Worm (Caenorhabditis elegans) whole organism, L2 larva: ENCODE data around the gene cnc-9.

Experiments
- F13H6.1 ChIP-seq: sonication (generic microtip); optimal IDR thresholded peaks from 2 replicates; lab custom pipeline; 2016; ENCODE audit warnings: missing genetic modification characterization, missing compliant biosample characterization
- aly-2 ChIP-seq: fragments of 150-350 bp; optimal IDR thresholded peaks from 2 replicates; lab custom pipeline; 2014; ENCODE audit warnings: missing biosample characterization, missing genetic modification characterization
- ama-1 ChIP-seq: fragments of 150-350 bp; optimal IDR thresholded peaks from 2 replicates; lab custom pipeline; 2018; ENCODE audit warnings: inconsistent platforms
- dmd-4 ChIP-seq: sonication (generic microtip); optimal IDR thresholded peaks from 2 replicates; lab custom pipeline; 2017; ENCODE audit warnings: missing biosample characterization, missing genetic modification characterization
- egl-27 ChIP-seq: sonication (generic microtip); optimal IDR thresholded peaks from 3 replicates; lab custom pipeline; 2017; ENCODE audit warnings: missing biosample characterization, missing genetic modification reagents, missing genetic modification characterization
- elt-1 ChIP-seq: fragments of 150-350 bp; optimal IDR thresholded peaks from 2 replicates; lab custom pipeline; 2014; ENCODE audit warnings: missing biosample characterization, missing genetic modification characterization
- fos-1 ChIP-seq: fragments of 150-350 bp; optimal IDR thresholded peaks from 2 replicates; lab custom pipeline; 2014; ENCODE audit warnings: missing biosample characterization, missing genetic modification characterization
- lin-13 ChIP-seq: fragments of 150-350 bp; optimal IDR thresholded peaks from 2 replicates; lab custom pipeline; 2014; ENCODE audit warnings: missing biosample characterization, missing genetic modification reagents, missing genetic modification characterization
- unc-39 ChIP-seq: fragments of 150-350 bp; optimal IDR thresholded peaks from 2 replicates; lab custom pipeline; 2014; ENCODE audit warnings: missing biosample characterization, missing genetic modification characterization
- zag-1 ChIP-seq: fragments of 150-350 bp; optimal IDR thresholded peaks from 2 replicates; lab custom pipeline; 2014; ENCODE audit warnings: missing biosample characterization, missing genetic modification characterization
- ztf-11 ChIP-seq: sonication (generic microtip); optimal IDR thresholded peaks from 2 replicates; lab custom pipeline; 2017; ENCODE audit warnings: missing biosample characterization, missing genetic modification characterization
- ztf-4 ChIP-seq: fragments of 150-350 bp; optimal IDR thresholded peaks from 2 replicates; lab custom pipeline; 2014; ENCODE audit warnings: missing biosample characterization, missing genetic modification characterization

ce11 chrV:7364059-7364458 is 35.9 kb downstream of the cnc-9 start, which contains the start of gene cyp-35A2:
- TF ChIP-seq elt-1 (no peak), ztf-4 (tag; lab: Kevin White, UChicago) (no peak), unc-39 (tag; lab: Kevin White, UChicago) (no peak), lin-13 (GFP tag; lab: Kevin White, UChicago) (no peak), ztf-11 (no peak), fos-1 (tag; lab: Kevin White, UChicago) (peak; percentile 67), aly-2 (tag; lab: Kevin White, UChicago) (no peak), zag-1 (tag; lab: Kevin White, UChicago) (no peak), F13H6.1 (no peak), dmd-4 (tag; lab: Kevin White, UChicago) (no peak), ama-1 (lab: Kevin White, UChicago) (no peak), egl-27 (tag; lab: Kevin White, UChicago) (no peak)
